Worm (Caenorhabditis elegans): Measurements from ENCODE around the gene F26C11.4.

DNA sequence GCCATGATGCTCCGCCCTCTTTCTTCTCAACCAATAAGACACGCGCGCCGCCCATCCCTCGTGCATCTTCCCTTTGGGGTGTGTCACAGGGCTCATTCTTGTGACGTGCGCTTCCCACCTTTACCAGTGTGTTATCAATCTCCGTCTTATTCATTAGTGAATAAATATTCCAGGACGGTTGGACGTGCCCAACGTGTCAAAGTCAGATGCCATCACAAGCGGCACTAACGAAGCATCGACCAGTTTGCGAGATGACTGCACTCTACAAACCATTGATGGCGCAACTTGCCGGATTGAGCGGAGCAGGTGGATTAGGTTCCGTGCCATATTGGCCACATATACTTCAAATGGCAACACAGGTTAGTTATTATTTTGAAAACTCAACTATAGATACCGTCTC lies 44.0 kb upstream of the F26C11.4 start:
- no peak for TF ChIP-seq ztf-4 (tag; optimal IDR thresholded peaks at IDR 0.05)
- TF ChIP-seq lsy-2 (tag; optimal IDR thresholded peaks at IDR 0.05): no peak
- no peak for TF ChIP-seq ama-1 (optimal IDR thresholded peaks at IDR 0.05)
- no peak for TF ChIP-seq ztf-11 (tag; optimal IDR thresholded peaks at IDR 0.05)
- TF ChIP-seq nhr-77 (tag; optimal IDR thresholded peaks at IDR 0.05): no peak

Data from whole organism, L2 larva.